Fruit fly (Drosophila melanogaster): ENCODE measurements around the gene HDAC4.

Gene HDAC4

DNA sequence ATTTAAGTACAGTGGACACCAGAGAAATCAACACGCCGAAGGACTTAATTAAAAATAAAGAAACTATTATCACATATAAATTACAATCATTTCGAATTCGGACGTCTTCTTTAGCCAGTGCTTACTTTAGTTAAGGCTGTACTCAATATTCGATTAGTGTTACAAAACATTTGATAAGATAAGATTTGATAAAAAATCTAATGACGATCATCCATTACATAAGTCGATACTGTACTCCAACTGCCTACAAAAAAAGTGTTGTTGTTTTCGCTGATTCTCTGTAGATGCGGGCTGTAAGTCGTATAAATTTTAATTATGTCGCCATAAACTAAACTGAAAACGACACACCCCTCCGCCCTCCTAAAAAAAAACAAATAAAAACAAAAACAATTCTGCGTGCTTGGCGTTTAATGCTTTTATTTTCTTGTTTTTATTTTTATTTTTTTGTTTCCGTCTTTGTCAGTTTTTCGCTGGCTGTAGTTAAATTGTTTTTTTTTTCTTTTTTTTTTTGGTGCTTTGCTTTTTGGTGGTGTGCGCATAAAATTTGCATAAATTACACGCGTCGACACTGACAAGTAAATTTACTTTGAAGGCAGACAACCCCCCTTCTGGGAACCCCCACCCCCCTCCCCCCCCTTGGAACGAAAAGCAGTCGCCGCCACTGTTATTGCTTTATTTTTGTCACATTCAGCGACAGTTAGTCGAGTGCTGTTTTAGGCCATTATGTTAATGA lies 50.5 kb downstream of the HDAC4 start:
- TF ChIP-seq Sin3A (optimal IDR thresholded peaks at IDR 0.05) (no peak), h (optimal IDR thresholded peaks at IDR 0.05) (no peak), psq (optimal IDR thresholded peaks at IDR 0.05) (no peak), Myc (optimal IDR thresholded peaks at IDR 0.05) (no peak), ttk (optimal IDR thresholded peaks at IDR 0.05) (no peak)

DNA sequence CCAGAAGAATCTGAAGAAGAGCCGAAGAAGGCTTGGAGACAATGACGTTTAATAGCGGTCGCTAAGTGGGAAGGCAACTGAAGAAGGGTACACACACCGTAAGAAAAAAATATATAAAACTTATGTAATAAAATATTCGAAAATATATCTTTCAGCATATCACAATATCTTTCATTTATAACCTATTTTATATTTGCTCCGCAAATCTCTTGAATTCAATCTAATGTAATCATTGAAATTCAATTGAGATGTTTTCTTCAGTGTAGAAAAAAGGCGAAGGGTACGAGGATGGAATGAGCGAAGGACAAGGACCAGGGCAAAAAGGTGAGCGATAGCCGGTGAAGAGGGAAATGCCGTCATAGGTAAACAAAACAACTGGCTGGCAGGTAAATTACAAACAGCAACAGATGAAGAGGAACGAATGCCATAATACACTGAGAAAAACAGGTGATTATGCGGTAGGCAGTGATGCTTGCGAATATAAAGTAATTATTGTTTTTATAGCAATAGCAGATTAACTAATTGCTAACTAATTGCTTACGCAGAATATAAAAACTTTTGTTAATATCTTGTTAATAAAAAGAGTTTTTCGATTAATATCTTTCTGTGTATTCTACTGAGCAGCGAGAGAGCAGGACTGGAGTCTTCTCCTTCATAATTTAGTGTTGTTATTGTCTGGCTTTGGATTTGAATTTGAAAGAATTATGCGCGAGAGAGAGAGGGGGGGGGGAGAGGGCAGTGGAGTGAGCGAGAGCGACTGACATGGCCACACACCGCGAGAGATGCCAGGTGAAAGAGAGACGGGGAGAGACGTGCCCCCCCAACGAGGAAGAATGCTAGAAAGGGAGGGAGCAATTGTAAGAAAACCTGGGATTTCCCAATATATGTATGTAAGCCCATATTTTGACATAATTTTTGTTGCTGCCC lies 51.4 kb downstream of the HDAC4 start:
- TF ChIP-seq h (optimal IDR thresholded peaks at IDR 0.05) (no peak), Sin3A (optimal IDR thresholded peaks at IDR 0.05) (no peak)

DNA sequence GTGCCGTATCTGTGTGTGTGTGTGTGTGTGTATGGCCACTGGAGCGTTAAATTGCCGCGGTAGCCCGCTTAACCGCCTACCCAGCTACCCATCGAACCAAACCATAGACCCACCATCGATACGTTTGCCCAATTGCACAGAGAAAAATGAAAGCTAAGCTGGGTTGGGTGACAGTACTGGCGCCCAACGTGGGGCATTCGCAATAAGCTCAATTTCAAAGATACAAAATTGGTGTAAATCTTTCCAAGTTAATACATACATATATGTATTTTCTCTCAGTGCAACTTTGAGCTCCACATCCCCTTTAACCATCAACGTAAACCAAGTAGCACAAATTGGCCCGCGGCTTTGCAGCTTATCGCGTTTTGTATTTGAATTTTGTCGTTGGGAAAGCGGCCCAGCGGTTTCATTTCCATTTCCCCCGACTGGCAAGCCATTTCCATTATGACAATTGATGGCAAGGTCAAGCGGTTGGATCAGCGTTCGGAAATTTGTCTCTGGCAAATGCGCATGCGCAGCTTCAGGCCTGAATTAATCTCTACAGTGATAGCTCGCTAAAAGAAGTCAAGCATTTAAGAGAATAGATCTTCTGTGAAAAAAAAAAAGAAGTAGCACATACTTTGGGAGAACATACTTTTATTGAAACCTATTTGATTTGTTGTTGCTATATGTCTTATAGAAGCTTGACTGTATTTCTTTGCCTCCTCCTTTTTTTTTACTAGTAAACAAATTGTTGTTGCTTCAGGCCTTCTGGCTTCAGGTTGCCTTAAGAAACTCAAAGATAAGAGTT lies 52.8 kb downstream of the HDAC4 start:
- TF ChIP-seq ttk (optimal IDR thresholded peaks at IDR 0.05) (no peak), Myc (optimal IDR thresholded peaks at IDR 0.05) (no peak), psq (optimal IDR thresholded peaks at IDR 0.05) (no peak), Sin3A (optimal IDR thresholded peaks at IDR 0.05) (no peak), h (optimal IDR thresholded peaks at IDR 0.05) (no peak), insv (optimal IDR thresholded peaks at IDR 0.05) (no peak)

DNA sequence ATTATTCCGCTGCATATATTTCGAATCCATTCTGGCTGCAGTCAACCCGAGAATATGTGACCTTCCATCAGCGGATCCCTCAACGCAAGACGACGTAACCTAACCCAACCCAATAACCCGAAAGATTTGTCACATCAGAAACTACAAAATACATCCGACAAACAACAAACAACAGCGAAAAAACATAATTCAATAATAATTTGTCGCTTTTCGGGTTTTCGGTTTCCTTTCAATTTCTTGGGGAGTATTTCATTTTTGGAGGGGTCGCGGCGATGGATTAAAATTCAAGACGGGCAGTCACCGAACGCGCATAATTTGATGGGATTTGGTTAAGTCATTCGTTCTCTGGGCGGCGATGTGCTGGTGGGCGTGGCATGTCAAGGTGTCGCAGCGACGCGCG lies 54.5 kb downstream of the HDAC4 start:
- TF ChIP-seq Sin3A (optimal IDR thresholded peaks at IDR 0.05) (no peak), Myc (optimal IDR thresholded peaks at IDR 0.05) (no peak)

DNA sequence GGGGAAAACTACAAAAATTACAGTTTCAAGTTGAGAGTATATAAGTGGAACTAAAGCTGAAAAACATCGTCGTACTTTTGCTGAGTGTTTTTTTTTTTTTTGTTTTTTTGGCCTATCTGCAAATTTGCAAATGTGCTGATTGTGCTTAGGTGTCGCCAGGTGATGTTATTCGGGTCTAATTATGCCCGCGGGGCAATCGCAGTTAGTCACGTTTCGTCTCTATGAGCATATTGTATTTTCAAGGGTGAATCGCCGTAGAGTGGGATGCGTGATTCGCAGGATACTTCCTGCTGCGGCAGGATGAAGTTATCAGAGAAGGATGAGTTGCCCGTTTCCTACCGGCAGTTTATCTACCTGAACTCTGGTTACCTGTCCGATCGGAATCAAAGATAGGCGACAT lies 55.6 kb downstream of the HDAC4 start:
- TF ChIP-seq Myc (optimal IDR thresholded peaks at IDR 0.05) = no peak
- no peak for TF ChIP-seq insv (optimal IDR thresholded peaks at IDR 0.05)
- no peak for TF ChIP-seq ttk (optimal IDR thresholded peaks at IDR 0.05)
- no peak for TF ChIP-seq Sin3A (optimal IDR thresholded peaks at IDR 0.05)
- TF ChIP-seq h (optimal IDR thresholded peaks at IDR 0.05) = no peak
- TF ChIP-seq psq (optimal IDR thresholded peaks at IDR 0.05) = no peak

DNA sequence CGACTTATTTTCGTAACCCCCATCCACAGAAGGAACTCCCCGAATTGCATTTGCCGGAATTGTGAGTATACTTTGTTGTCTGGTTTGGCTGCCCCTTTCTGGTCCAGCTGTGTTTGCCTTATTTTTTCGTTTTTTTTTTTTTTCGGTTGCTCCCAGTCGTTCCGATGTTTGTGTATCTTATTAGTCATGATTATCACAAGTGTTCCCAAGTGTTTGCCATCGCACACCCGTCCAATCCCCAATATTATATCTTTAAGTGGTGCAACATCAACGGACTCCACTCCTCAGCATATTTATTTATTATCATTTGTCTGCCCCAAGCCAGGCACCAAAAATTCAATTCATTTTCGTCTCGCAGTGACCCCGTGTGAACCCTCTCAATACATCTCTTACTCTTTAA lies 56.2 kb downstream of the HDAC4 start:
- TF ChIP-seq Sin3A (optimal IDR thresholded peaks at IDR 0.05) (no peak), psq (optimal IDR thresholded peaks at IDR 0.05) (no peak), insv (optimal IDR thresholded peaks at IDR 0.05) (no peak), Myc (optimal IDR thresholded peaks at IDR 0.05) (no peak), ttk (optimal IDR thresholded peaks at IDR 0.05) (no peak), h (optimal IDR thresholded peaks at IDR 0.05) (no peak)

DNA sequence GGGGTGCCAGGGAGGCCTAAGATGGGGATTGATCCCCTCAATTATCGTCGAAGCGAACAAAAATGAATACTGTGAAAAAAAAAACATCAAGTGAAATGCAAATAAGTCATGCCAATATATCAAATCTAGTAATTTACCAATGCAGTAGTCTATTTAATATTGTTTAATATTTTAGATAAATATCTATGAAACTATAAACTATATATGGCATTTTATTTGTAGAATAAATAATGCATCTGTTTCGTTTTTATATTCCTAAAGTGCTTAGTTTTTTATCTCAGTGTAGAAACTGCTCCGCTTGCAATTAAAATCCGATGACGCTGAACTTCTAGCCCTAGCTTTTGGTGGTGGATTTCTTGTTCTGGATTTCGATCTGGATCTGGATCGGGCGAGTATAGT lies 57.2 kb downstream of the HDAC4 start:
- TF ChIP-seq Myc (optimal IDR thresholded peaks at IDR 0.05) = no peak
- no peak for TF ChIP-seq insv (optimal IDR thresholded peaks at IDR 0.05)
- no peak for TF ChIP-seq psq (optimal IDR thresholded peaks at IDR 0.05)
- no peak for TF ChIP-seq Sin3A (optimal IDR thresholded peaks at IDR 0.05)
- no peak for TF ChIP-seq ttk (optimal IDR thresholded peaks at IDR 0.05)
- no peak for TF ChIP-seq h (optimal IDR thresholded peaks at IDR 0.05)

DNA sequence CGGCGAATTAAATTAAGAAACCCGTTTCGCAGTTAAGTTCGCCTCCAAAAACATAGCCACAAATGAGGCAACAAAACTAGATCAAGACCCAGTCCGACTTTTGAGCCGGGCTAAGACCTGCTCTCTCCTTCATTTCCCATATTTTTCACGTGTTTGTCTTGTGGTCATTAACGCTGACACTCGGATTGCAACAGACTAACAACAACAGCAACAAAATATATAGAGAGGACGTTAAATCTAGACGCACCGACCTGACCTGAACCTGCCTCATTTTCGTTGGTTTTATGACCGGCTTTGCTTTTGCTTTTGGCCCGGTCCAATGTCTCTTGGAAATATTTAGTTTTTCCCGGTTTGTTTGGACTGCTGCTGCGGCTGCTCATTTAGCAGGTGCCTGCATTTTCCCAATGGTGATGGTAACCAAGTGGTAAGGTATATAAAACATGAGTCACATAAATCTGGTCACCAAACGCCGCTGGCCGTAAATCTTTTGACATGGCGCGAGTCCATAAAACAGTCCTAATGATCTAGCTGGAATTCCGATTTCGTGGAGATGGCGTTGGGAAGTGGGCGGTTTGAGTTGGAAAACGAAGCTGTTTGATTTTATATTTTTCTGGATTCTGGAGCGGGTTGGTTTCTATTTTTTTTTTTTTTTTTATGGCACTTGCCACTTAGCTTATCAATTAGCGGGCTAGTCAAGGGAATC lies 57.8 kb downstream of the HDAC4 start:
- TF ChIP-seq ttk (optimal IDR thresholded peaks at IDR 0.05) (no peak), h (optimal IDR thresholded peaks at IDR 0.05) (no peak), Myc (optimal IDR thresholded peaks at IDR 0.05) (no peak), Sin3A (optimal IDR thresholded peaks at IDR 0.05) (no peak), insv (optimal IDR thresholded peaks at IDR 0.05) (no peak), psq (optimal IDR thresholded peaks at IDR 0.05) (no peak)

DNA sequence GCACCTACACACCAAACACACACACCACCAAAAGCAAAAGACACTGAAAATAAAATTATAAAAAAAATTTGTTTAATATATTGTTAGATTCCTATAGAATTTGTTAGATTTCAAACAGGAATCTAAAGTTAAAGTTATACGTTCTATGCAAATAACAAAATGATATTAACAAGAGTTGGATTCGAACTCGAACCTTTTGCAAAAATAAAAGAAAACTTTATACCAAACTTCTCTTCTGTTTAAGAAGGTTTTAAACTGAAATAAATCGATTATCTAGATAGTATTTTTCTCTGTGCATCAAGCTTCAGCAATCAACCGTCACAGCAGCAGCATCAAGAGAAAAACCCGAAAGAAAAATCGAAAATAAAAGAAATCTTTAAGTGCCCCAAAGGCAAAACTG lies 59.0 kb downstream of the HDAC4 start:
- no peak for TF ChIP-seq psq (optimal IDR thresholded peaks at IDR 0.05)

DNA sequence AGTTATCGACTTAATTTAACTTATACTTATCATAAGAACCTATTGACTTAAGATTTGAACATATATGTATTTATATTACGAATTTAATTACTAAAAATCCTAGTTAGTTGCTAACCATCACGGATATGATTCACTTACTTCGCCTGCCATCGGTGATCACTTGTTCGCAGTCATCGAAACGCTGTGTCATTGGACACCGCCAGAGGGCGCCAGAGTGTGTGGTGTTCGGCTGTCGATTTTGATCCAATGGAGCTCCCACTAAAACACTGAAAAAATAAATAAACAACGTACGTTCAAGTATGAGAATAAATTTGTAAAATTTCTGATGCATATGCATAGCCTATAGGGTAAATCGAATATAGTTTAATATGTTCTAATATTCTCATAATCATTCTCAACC lies 60.6 kb downstream of the HDAC4 start:
- TF ChIP-seq psq (optimal IDR thresholded peaks at IDR 0.05) (no peak), ttk (optimal IDR thresholded peaks at IDR 0.05) (no peak), h (optimal IDR thresholded peaks at IDR 0.05) (no peak), Sin3A (optimal IDR thresholded peaks at IDR 0.05) (no peak), insv (optimal IDR thresholded peaks at IDR 0.05) (no peak), Myc (optimal IDR thresholded peaks at IDR 0.05) (no peak)

DNA sequence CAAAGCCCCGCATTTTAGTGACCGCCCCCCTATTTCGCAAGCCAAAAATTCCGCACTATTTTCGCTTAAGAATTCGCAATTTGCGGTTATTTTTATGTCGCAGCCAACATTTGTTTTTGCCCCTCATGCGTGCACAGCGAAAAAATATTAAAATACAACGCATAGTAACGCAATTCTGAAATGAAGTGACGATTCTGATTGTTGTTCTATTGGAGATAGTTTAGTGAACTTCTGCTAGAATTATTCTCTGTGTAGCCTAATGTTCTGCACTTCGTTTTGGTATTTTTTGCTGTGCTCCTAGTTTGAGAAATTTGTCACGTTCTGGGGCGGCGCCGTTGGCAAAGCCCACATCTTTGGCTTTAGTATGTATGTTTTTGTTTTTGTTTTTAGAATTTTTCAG lies 63.6 kb downstream of the HDAC4 start:
- TF ChIP-seq psq (optimal IDR thresholded peaks at IDR 0.05) (no peak), Myc (optimal IDR thresholded peaks at IDR 0.05) (no peak), insv (optimal IDR thresholded peaks at IDR 0.05) (no peak), ttk (optimal IDR thresholded peaks at IDR 0.05) (no peak)

DNA sequence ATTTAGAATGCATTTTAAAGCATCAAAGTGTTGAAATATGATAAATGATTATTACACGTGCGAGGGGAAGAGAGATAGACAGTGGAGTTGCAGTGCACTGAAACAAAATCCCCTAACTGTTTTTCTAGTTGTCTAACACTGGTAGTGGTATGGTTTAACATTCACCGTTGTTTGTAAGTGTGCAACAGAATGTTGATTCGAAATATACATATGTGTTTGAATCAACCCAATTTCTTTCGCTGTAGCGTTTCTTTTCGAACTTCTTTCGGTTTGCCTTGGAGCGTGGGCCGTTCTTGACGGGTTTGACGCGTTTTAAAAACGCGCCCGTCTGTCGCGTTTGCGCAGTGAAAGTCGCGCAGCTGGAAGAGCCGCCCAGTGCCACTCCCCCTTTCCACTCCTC lies 64.1 kb downstream of the HDAC4 start:
- no peak for TF ChIP-seq Myc (optimal IDR thresholded peaks at IDR 0.05)
- no peak for TF ChIP-seq insv (optimal IDR thresholded peaks at IDR 0.05)
- TF ChIP-seq ttk (optimal IDR thresholded peaks at IDR 0.05) = no peak
